Fruit fly (Drosophila melanogaster) Kc167 (cell line): ENCODE results near the gene SPR.

Experiments used
- Myc ChIP-seq: fragments of >200 bp; optimal IDR thresholded peaks from 2 replicates; lab custom pipeline; 2017; ENCODE audit warnings: missing external identifiers
- Sin3A ChIP-seq: fragments of >200 bp; optimal IDR thresholded peaks from 2 replicates; lab custom pipeline; 2018; ENCODE audit warnings: missing external identifiers
- h ChIP-seq: fragments of >200 bp; optimal IDR thresholded peaks from 3 replicates; lab custom pipeline; 2018; ENCODE audit warnings: missing external identifiers
- insv ChIP-seq: fragments of >200 bp; optimal IDR thresholded peaks from 3 replicates; lab custom pipeline; 2018; ENCODE audit warnings: missing external identifiers
- psq ChIP-seq: fragments of >200 bp; optimal IDR thresholded peaks from 2 replicates; lab custom pipeline; 2017; ENCODE audit warnings: missing external identifiers
- ttk ChIP-seq: sonication (Bioruptor generic); optimal IDR thresholded peaks from 2 replicates; lab custom pipeline; 2017; ENCODE audit warnings: missing external identifiers

Gene SPR

dm6 chrX:5515151-5515550 lies 68.7 kb downstream of the SPR start:
- TF ChIP-seq ttk (no peak), psq (lab: Kevin White, UChicago) (no peak), insv (lab: Kevin White, UChicago) (no peak), Myc (lab: Kevin White, UChicago) (no peak), Sin3A (lab: Kevin White, UChicago) (no peak), h (lab: Kevin White, UChicago) (no peak)

DNA sequence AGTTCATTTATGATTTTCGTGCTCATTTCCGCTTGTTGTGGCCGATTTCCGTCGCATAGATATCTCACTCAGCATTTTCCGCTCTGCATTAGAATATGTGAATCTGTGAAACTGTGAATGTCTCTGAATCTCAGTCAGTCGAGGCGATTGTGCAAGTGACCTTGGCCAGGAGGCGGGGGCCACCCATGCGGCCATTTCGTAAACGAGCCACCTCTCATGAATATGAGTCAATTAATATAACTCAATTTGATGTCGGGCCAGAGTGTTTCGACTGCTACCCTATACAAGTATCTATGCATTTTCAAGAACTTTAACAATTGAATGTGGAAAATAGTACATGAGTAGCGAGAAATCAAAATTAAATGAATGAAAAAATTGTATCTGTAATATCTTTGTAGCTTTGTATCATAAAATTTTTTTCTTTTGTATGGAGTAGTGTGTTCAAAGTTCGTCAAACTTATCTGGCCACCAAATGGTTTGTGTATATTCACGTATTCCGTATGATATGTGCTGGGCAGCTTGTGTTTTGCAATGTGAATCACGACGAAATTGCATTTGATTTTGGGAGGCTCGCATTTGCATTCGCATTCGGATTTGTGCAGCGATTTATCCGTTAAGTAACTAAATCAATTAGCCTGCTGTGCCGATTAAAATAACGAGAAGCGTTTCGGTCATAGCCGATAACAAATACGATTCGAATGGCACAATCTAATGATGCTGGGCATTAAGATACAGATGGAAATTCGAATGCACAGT lies 69.6 kb downstream of the SPR start, which contains the start of gene CG12730:
CG12730 (plus strand) TSS at position 706 of the 756 bp plus-strand sequence.
- TF ChIP-seq ttk (no peak), Myc (lab: Kevin White, UChicago) (no peak), Sin3A (lab: Kevin White, UChicago) (no peak), h (lab: Kevin White, UChicago) (no peak), insv (lab: Kevin White, UChicago) (no peak), psq (lab: Kevin White, UChicago) (no peak)

dm6 chrX:5516783-5517571 lies 70.5 kb downstream of the SPR start:
- TF ChIP-seq Sin3A (lab: Kevin White, UChicago) (no peak), ttk (no peak), h (lab: Kevin White, UChicago) (no peak)

DNA sequence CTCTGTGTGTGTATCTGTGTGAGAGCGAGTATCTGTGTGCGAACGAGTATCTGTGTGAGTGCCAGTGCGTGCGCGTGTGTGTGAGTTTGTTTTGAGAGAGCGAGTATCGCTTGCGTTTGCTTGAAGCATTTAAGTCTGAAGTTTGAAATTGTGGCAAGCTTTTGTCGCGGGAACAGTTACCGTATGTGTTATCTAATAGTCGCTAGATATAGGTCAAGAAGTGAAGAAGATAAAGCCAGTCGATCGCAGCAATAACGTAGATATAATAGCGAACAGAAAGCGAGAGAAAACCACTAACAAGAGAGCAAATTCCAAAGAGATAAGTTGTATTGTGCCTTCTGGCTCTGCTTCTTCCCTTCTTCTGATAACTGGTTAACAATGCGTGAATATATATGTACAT lies 71.7 kb downstream of the SPR start:
- TF ChIP-seq Myc (lab: Kevin White, UChicago) (no peak), h (lab: Kevin White, UChicago) (no peak), ttk (no peak), Sin3A (lab: Kevin White, UChicago) (no peak), psq (lab: Kevin White, UChicago) (no peak), insv (lab: Kevin White, UChicago) (no peak)

- no peak for TF ChIP-seq h (lab: Kevin White, UChicago)
- no peak for TF ChIP-seq psq (lab: Kevin White, UChicago)
- TF ChIP-seq insv (lab: Kevin White, UChicago) = no peak
- no peak for TF ChIP-seq ttk
- TF ChIP-seq Myc (lab: Kevin White, UChicago) = no peak
- no peak for TF ChIP-seq Sin3A (lab: Kevin White, UChicago)
Measured at dm6 chrX:5524240-5524881, 77.9 kb downstream of the SPR start.
